Worm (Caenorhabditis elegans) whole organism, mixed stage, embryonic: ENCODE data around the gene F08H9.2.

Experiments
- M03D4.4 ChIP-seq: sonication (generic microtip); optimal IDR thresholded peaks from 2 replicates; lab custom pipeline; 2017; ENCODE audit warnings: mild to moderate bottlenecking, missing genetic modification characterization, missing compliant biosample characterization
- blmp-1 ChIP-seq: fragments of 150-350 bp; optimal IDR thresholded peaks from 2 replicates; lab custom pipeline; 2014; ENCODE audit warnings: missing biosample characterization, missing genetic modification characterization
- ceh-39 ChIP-seq: fragments of 150-350 bp; optimal IDR thresholded peaks from 2 replicates; lab custom pipeline; 2014; ENCODE audit warnings: missing biosample characterization, missing genetic modification characterization
- ceh-43 ChIP-seq: fragments of 200-800 bp; sonication (Bioruptor generic); optimal IDR thresholded peaks from 2 replicates; lab custom pipeline; 2018; ENCODE audit warnings: mild to moderate bottlenecking, missing genetic modification characterization, moderate library complexity, missing compliant biosample characterization
- ceh-83 ChIP-seq: fragments of 200-800 bp; sonication (Bioruptor generic); optimal IDR thresholded peaks from 2 replicates; lab custom pipeline; 2018; ENCODE audit warnings: mild to moderate bottlenecking, missing genetic modification characterization, missing compliant biosample characterization
- ces-1 ChIP-seq: fragments of 150-350 bp; optimal IDR thresholded peaks from 2 replicates; lab custom pipeline; 2014; ENCODE audit warnings: missing biosample characterization, missing genetic modification reagents, missing genetic modification characterization
- cnd-1 ChIP-seq: fragments of 200-800 bp; sonication (Bioruptor generic); optimal IDR thresholded peaks from 2 replicates; lab custom pipeline; 2018; ENCODE audit warnings: mild to moderate bottlenecking, missing genetic modification characterization, missing compliant biosample characterization
- elt-3 ChIP-seq: fragments of 150-350 bp; optimal IDR thresholded peaks from 2 replicates; lab custom pipeline; 2014; ENCODE audit warnings: missing biosample characterization, missing genetic modification characterization
- ham-2 ChIP-seq: fragments of 200-800 bp; sonication (Bioruptor generic); optimal IDR thresholded peaks from 2 replicates; lab custom pipeline; 2018; ENCODE audit warnings: mild to moderate bottlenecking, missing genetic modification characterization, missing compliant biosample characterization
- hlh-1 ChIP-seq: fragments of 150-350 bp; optimal IDR thresholded peaks from 2 replicates; lab custom pipeline; 2014; ENCODE audit warnings: missing biosample characterization, missing genetic modification reagents, missing genetic modification characterization
- lin-32 ChIP-seq: fragments of 200-800 bp; sonication (Bioruptor generic); optimal IDR thresholded peaks from 2 replicates; lab custom pipeline; 2018; ENCODE audit warnings: mild to moderate bottlenecking, missing genetic modification characterization, missing compliant biosample characterization
- lsy-2 ChIP-seq: fragments of 150-350 bp; optimal IDR thresholded peaks from 2 replicates; lab custom pipeline; 2014; ENCODE audit warnings: missing biosample characterization, missing genetic modification characterization
- mab-5 ChIP-seq: fragments of 150-350 bp; optimal IDR thresholded peaks from 2 replicates; lab custom pipeline; 2014; ENCODE audit warnings: missing biosample characterization, missing genetic modification characterization
- mep-1 ChIP-seq: fragments of 150-350 bp; optimal IDR thresholded peaks from 2 replicates; lab custom pipeline; 2017; ENCODE audit warnings: missing biosample characterization, missing genetic modification reagents, missing genetic modification characterization, inconsistent platforms
- mls-2 ChIP-seq: sonication (generic microtip); optimal IDR thresholded peaks from 2 replicates; lab custom pipeline; 2016; ENCODE audit warnings: mild to moderate bottlenecking, missing genetic modification characterization, moderate library complexity, missing compliant biosample characterization
- nhr-12 ChIP-seq: fragments of 150-350 bp; optimal IDR thresholded peaks from 2 replicates; lab custom pipeline; 2014; ENCODE audit warnings: missing biosample characterization, missing genetic modification characterization
- nhr-2 ChIP-seq: fragments of 150-350 bp; optimal IDR thresholded peaks from 2 replicates; lab custom pipeline; 2014; ENCODE audit warnings: missing biosample characterization, missing genetic modification characterization
- nhr-237 ChIP-seq: fragments of 150-350 bp; optimal IDR thresholded peaks from 2 replicates; lab custom pipeline; 2014; ENCODE audit warnings: missing biosample characterization, missing genetic modification characterization
- nhr-28 ChIP-seq: fragments of 150-350 bp; optimal IDR thresholded peaks from 2 replicates; lab custom pipeline; 2014; ENCODE audit warnings: missing biosample characterization, missing genetic modification characterization
- nhr-76 ChIP-seq: sonication (generic microtip); optimal IDR thresholded peaks from 2 replicates; lab custom pipeline; 2017; ENCODE audit warnings: missing biosample characterization, missing genetic modification characterization
- pha-4 ChIP-seq: fragments of 150-350 bp; optimal IDR thresholded peaks from 2 replicates; lab custom pipeline; 2018; ENCODE audit warnings: missing biosample characterization, missing genetic modification reagents, missing genetic modification characterization
- sem-2 ChIP-seq: fragments of 200-800 bp; sonication (Bioruptor generic); optimal IDR thresholded peaks from 2 replicates; lab custom pipeline; 2018; ENCODE audit warnings: mild to moderate bottlenecking, missing genetic modification characterization, missing compliant biosample characterization
- sptf-1 ChIP-seq: sonication (generic microtip); optimal IDR thresholded peaks from 2 replicates; lab custom pipeline; 2017; ENCODE audit warnings: mild to moderate bottlenecking, missing genetic modification characterization, moderate library complexity, missing compliant biosample characterization
- unc-120 ChIP-seq: sonication (generic microtip); optimal IDR thresholded peaks from 2 replicates; lab custom pipeline; 2017; ENCODE audit warnings: missing genetic modification characterization, missing compliant biosample characterization; ENCODE audit not compliant: poor library complexity, severe bottlenecking
- unc-39 ChIP-seq: fragments of 150-350 bp; optimal IDR thresholded peaks from 2 replicates; lab custom pipeline; 2014; ENCODE audit warnings: missing biosample characterization, missing genetic modification characterization
- unc-62 ChIP-seq: fragments of 150-350 bp; optimal IDR thresholded peaks from 2 replicates; lab custom pipeline; 2014; ENCODE audit warnings: missing biosample characterization, missing genetic modification reagents, missing genetic modification characterization
- zip-8 ChIP-seq: fragments of 150-350 bp; optimal IDR thresholded peaks from 2 replicates; lab custom pipeline; 2014; ENCODE audit warnings: missing biosample characterization, missing genetic modification characterization
- ztf-11 ChIP-seq: fragments of 150-350 bp; optimal IDR thresholded peaks from 2 replicates; lab custom pipeline; 2014; ENCODE audit warnings: missing biosample characterization, missing genetic modification characterization

F08H9.2 gene

DNA sequence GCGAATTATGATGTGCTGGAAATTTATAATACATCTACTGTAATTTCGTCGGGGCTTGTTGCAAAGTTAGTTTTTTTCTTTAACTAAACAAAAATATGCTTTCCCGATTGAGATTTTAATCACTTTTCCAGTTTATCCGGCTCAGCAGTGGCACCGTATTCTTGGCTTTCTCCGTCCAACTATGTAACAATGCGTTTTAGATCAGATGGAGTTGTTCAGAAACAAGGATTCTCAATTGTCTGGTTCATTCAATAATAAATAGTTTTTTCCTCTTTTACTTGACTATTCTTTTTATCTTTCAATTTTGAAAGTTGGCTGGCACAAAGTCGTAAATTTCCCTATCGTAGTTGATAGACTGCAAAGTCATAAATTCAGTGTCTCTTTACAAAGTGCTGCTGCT lies 13.6 kb downstream of the F08H9.2 start, which contains the start of gene clec-56:
Gene clec-56, plus strand, starts transcription at position 301 of the 400 bp plus-strand sequence.
- no peak for TF ChIP-seq unc-39
- no peak for TF ChIP-seq unc-120
- TF ChIP-seq blmp-1 (tag; lab: Kevin White, UChicago): no peak
- TF ChIP-seq sem-2: no peak
- no peak for TF ChIP-seq cnd-1 (tag; lab: Kevin White, UChicago)
- TF ChIP-seq ham-2 (GFP tag; lab: Kevin White, UChicago): no peak
- TF ChIP-seq hlh-1 (tag; lab: Kevin White, UChicago): no peak
- TF ChIP-seq nhr-2 (tag; lab: Kevin White, UChicago): no peak
- no peak for TF ChIP-seq ceh-39 (tag; lab: Kevin White, UChicago)
- no peak for TF ChIP-seq mls-2 (tag; lab: Kevin White, UChicago)
- no peak for TF ChIP-seq elt-3 (tag; lab: Kevin White, UChicago)
- TF ChIP-seq pha-4 (tag; lab: Kevin White, UChicago): no peak
- TF ChIP-seq mab-5: no peak
- no peak for TF ChIP-seq ces-1 (GFP tag; lab: Kevin White, UChicago)
- TF ChIP-seq ceh-43 (GFP tag; lab: Kevin White, UChicago): no peak
- no peak for TF ChIP-seq sptf-1 (tag; lab: Kevin White, UChicago)

DNA sequence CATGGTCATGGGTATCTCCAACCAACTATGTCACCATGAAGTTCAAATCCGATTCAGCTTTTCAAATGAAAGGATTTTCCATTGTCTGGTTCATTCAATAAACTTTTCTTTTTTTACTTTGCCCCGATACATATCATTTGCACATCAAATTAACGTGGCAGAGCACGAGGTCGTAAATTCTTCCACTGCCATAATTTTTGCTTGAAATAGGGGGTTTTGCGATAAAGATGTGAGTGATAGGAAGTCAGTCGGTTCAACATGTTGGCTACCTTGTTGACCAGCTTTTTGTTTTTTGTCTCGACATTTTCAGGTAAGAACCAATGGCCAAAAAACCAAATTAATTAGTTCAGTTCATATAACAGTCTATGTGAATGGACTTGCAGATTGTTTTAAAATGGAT lies 16.2 kb downstream of the F08H9.2 start, which contains the start of gene clec-54:
Gene clec-54, plus strand, starts transcription at position 224 of the 400 bp plus-strand sequence.
- TF ChIP-seq ztf-11 (tag; lab: Kevin White, UChicago) (no peak), M03D4.4 (tag; lab: Kevin White, UChicago) (no peak)

DNA sequence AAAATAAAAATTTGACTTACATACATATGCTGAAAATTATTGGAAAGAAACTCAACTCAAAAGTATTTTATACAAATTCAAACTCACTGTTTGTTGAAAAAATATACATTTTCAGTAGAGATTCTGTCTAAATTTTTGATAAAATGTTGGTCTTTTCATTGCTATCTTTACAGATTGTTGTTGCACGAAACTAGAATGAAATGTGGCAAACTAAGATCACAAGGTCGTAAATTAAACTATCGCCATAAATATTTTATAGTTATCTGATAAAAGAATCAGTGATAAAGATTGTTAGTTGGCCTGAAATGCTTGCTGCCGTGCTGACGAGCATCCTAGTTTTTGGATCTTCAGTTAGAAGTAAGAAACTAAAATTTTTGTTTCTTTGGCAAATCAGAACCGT lies 18.5 kb downstream of the F08H9.2 start, which contains the start of gene clec-55:
Gene clec-55, plus strand, starts transcription at position 301 of the 400 bp plus-strand sequence.
- no peak for TF ChIP-seq nhr-237 (tag; lab: Kevin White, UChicago)
- TF ChIP-seq, all 35 proteins: peak for 0

DNA sequence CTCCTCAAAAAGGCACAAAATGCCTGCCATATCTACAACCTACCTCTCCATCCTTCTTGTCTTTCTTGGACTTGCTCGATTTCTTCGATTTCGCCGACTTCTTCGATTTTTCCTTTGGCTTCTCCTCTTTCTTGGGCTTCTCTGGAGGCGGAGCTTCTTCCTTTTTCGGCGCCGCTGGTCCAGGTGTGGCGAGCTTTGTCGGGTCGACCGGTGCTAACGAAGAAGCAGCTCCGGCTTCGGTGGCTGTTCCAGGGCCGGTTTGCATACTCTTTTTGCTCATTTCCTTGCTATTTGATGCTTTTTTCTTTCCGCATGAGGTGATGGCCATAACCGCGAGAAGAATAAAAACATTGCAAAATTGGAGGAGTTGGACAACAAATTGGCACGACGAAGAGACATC lies 20.1 kb downstream of the F08H9.2 start:
- TF ChIP-seq mls-2 (tag; lab: Kevin White, UChicago): no peak

DNA sequence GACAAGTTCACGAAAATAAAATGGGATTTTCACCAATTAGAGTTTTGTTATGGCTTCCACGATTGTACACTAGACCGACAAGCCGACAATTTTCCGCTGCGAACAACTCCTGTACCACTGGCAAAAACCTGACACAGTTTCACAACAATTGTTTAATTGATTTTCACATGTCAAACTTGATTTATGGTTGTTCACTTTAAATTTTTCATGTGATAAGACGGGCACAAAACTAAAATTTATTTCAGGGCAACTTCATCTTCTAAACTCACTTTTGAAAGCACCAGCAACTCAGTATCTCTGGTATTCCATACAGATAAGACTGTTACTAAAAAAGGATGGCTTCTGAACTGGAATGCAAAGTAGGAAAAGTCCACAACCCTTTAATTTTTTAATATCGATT lies 20.9 kb downstream of the F08H9.2 start, which contains the start of gene R02D5.7:
Gene R02D5.7, minus strand, starts transcription at position 101 of the 400 bp plus-strand sequence.
- TF ChIP-seq unc-120 (no peak), ceh-83 (GFP tag; lab: Kevin White, UChicago) (no peak), cnd-1 (tag; lab: Kevin White, UChicago) (no peak), unc-62 (GFP tag; lab: Kevin White, UChicago) (no peak), elt-3 (tag; lab: Kevin White, UChicago) (no peak), nhr-237 (tag; lab: Kevin White, UChicago) (no peak), mep-1 (tag; lab: Kevin White, UChicago) (no peak), nhr-2 (tag; lab: Kevin White, UChicago) (no peak), nhr-76 (tag; lab: Kevin White, UChicago) (no peak), mab-5 (no peak), M03D4.4 (tag; lab: Kevin White, UChicago) (no peak), unc-39 (no peak)
- TF ChIP-seq, all 35 proteins: peak for 0

DNA sequence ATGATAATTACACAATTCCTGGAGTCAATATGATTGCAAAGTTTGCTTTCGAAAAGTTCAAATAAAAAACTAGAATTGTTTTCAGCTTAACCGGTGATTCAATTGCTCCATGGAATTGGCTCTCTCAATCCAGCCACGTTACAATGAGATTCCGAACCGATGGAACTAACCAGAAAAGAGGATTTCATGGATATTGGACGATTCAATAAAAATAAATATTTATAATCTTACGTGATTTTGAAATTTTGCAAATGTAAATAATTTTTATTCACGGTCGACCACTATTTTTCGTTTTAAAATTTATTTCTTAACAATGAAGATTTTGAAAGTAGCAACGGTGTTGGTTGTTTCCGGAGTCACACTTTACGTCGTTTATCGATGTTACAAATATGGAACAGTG lies 21.5 kb downstream of the F08H9.2 start, which contains the start of gene R02D5.10:
Gene R02D5.10, plus strand, starts transcription at position 301 of the 400 bp plus-strand sequence.
- TF ChIP-seq nhr-237 (tag; lab: Kevin White, UChicago): no peak
- TF ChIP-seq nhr-28 (tag; lab: Kevin White, UChicago): no peak
- TF ChIP-seq ceh-39 (tag; lab: Kevin White, UChicago): no peak
- no peak for TF ChIP-seq hlh-1 (tag; lab: Kevin White, UChicago)
- TF ChIP-seq ztf-11 (tag; lab: Kevin White, UChicago): no peak
- no peak for TF ChIP-seq lsy-2 (tag; lab: Kevin White, UChicago)
- no peak for TF ChIP-seq pha-4 (tag; lab: Kevin White, UChicago)

DNA sequence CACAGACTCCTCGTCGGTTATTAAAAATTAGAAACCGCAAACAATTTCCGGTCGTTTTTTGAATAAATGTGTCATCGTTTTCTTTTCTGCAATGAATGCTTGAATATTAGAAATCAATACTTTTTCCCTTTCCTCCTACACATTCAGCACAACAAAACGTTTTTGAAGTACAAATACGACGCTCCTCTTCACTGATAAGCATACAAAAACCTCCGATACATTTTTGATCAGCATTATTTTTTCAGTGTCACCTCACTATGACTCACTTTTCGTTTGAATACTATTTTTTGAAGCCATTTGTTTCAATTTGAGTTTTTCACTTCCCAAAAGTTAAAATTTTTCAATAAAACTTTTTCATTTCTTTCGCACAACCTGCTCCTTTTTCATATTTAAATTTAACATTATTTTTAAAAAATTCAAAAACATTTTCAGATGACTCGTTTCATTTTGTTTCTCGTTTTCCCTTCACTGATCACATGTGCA lies 22.3 kb downstream of the F08H9.2 start, which contains the start of gene R02D5.3:
Gene R02D5.3, plus strand, starts transcription at position 433 of the 483 bp plus-strand sequence.
- TF ChIP-seq mab-5 (no peak), lin-32 (no peak), unc-39 (no peak), nhr-237 (tag; lab: Kevin White, UChicago) (no peak), ces-1 (GFP tag; lab: Kevin White, UChicago) (no peak), hlh-1 (tag; lab: Kevin White, UChicago) (no peak), zip-8 (tag; lab: Kevin White, UChicago) (no peak), elt-3 (tag; lab: Kevin White, UChicago) (no peak), nhr-12 (tag; lab: Kevin White, UChicago) (no peak), unc-62 (GFP tag; lab: Kevin White, UChicago) (no peak), ceh-39 (tag; lab: Kevin White, UChicago) (no peak), sptf-1 (tag; lab: Kevin White, UChicago) (no peak), nhr-28 (tag; lab: Kevin White, UChicago) (no peak), blmp-1 (tag; lab: Kevin White, UChicago) (no peak), lsy-2 (tag; lab: Kevin White, UChicago) (no peak), nhr-76 (tag; lab: Kevin White, UChicago) (no peak)
